Fruit fly (Drosophila melanogaster) whole organism, embryonic: Measurements from ENCODE around the gene mRpS11.

Experiments
- Atf6 ChIP-seq: fragments of 200-800 bp; sonication (Bioruptor generic); IDR thresholded peaks from 2 replicates; pipeline ENCODE4 v1.3.6; 2022; ENCODE audit warnings: missing biosample characterization, missing genetic modification characterization
- CG14014 ChIP-seq: fragments of 200-800 bp; sonication (Bioruptor generic); IDR thresholded peaks from 2 replicates; pipeline ENCODE4 v1.3.6; 2022; ENCODE audit warnings: missing biosample characterization, missing genetic modification characterization
- CG3847 ChIP-seq: fragments of 200-800 bp; sonication (Bioruptor generic); IDR thresholded peaks from 2 replicates; pipeline ENCODE4 v1.3.6; 2022; ENCODE audit warnings: missing biosample characterization, missing genetic modification characterization
- bab2 ChIP-seq: fragments of 200-800 bp; sonication (Bioruptor generic); optimal IDR thresholded peaks from 2 replicates; lab custom pipeline; 2016; ENCODE audit warnings: missing biosample characterization, missing genetic modification characterization
- fru ChIP-seq: fragments of >200 bp; optimal IDR thresholded peaks from 2 replicates; lab custom pipeline; 2017
- gfzf ChIP-seq: fragments of 200-800 bp; sonication (Bioruptor generic); optimal IDR thresholded peaks from 2 replicates; lab custom pipeline; 2016; ENCODE audit warnings: missing biosample characterization, mild to moderate bottlenecking, missing genetic modification characterization, moderate library complexity
- lilli ChIP-seq: fragments of 200-800 bp; sonication (Bioruptor generic); optimal IDR thresholded peaks from 3 replicates; lab custom pipeline; 2016; ENCODE audit warnings: missing biosample characterization, missing genetic modification characterization
- nerfin-2 ChIP-seq: fragments of 200-800 bp; sonication (Bioruptor generic); IDR thresholded peaks from 2 replicates; pipeline ENCODE4 v1.3.6; 2022; ENCODE audit warnings: missing biosample characterization, missing genetic modification characterization; ENCODE audit not compliant: partially characterized antibody
- ttk ChIP-seq: fragments of 200-800 bp; sonication (Bioruptor generic); IDR thresholded peaks from 2 replicates; pipeline ENCODE4 v2.1.2; 2022; ENCODE audit warnings: missing biosample characterization, missing genetic modification characterization

- TF ChIP-seq fru = no peak
- no peak for TF ChIP-seq Atf6 (GFP tag; lab: Robert Waterston, UW)
- no peak for TF ChIP-seq CG14014 (GFP tag; lab: Robert Waterston, UW)
- TF ChIP-seq gfzf (GFP tag; lab: Kevin White, UChicago) = no peak
- no peak; the same call in 1 of the 2 replicates for TF ChIP-seq CG3847 (GFP tag; lab: Robert Waterston, UW)
- TF ChIP-seq lilli = no peak
- TF ChIP-seq bab2 = no peak
- TF ChIP-seq nerfin-2 (GFP tag; lab: Robert Waterston, UW) = no peak
- TF ChIP-seq ttk (GFP tag; lab: Robert Waterston, UW) = no peak
Observed at dm6 chr3R:17059100-17059810, 13.3 kb upstream of the mRpS11 start.
